Worm (Caenorhabditis elegans): ENCODE results near the gene gcy-33.

The gcy-33 gene

DNA sequence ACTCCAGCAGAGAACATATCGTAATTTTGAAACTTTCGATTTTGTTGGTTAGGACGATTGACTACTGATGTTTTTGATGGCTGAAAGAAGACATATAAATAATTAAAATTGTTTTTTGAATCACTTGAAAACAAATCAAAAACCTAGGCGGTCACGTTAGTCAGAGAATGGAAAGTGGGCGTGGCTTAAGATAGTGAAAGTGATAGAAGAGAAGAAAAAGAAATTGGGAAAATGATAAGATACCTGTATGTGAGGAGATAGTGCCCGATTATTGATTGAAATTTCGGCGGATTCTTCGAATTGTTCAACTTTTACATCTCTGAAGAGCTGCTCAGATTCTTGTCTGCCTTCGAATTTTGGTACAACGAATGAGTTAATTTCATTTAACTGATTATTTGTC is 10.1 kb upstream of the gcy-33 start:
- TF ChIP-seq ham-2 (GFP tag; optimal IDR thresholded peaks at IDR 0.05), result no peak
- TF ChIP-seq blmp-1 (tag; optimal IDR thresholded peaks at IDR 0.05), result peak; percentile 36
- TF ChIP-seq flh-1 (GFP tag; optimal IDR thresholded peaks at IDR 0.05), result no peak

DNA sequence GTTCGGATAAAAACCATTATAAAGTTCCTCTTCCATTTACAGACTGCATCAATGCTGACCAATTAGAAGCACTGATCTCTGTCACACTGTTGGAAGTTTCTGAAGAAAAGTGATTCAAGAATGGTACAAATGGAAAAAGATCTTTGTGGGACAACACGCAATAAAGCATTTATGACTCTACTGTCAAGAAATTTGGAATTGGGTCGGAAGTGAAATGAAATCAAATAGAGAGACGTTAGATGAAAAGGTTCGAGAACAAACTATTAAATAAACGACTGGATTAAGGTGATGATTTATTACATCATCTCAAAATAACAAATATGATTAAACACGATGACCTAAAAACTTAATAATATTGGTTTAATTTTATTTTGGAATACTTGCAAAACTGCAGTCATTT is 4.9 kb upstream of the gcy-33 start, which contains the start of gene F57F5.3:
Gene F57F5.3, minus strand, starts transcription at position 101 of the 400 bp plus-strand sequence.
- TF ChIP-seq lsy-2 (tag; optimal IDR thresholded peaks at IDR 0.05) (no peak), ztf-11 (tag; optimal IDR thresholded peaks at IDR 0.05) (no peak), drap-1 (GFP tag; optimal IDR thresholded peaks at IDR 0.05) (no peak), nhr-237 (tag; optimal IDR thresholded peaks at IDR 0.05) (no peak), blmp-1 (tag; optimal IDR thresholded peaks at IDR 0.05) (no peak), nhr-28 (tag; optimal IDR thresholded peaks at IDR 0.05) (no peak), elt-1 (tag; optimal IDR thresholded peaks at IDR 0.05; ENCODE audit: borderline replicate concordance, insufficient read depth) (no peak), sptf-1 (tag; optimal IDR thresholded peaks at IDR 0.05) (no peak), lin-32 (GFP tag; optimal IDR thresholded peaks at IDR 0.05) (no peak), flh-1 (GFP tag; optimal IDR thresholded peaks at IDR 0.05) (no peak)

DNA sequence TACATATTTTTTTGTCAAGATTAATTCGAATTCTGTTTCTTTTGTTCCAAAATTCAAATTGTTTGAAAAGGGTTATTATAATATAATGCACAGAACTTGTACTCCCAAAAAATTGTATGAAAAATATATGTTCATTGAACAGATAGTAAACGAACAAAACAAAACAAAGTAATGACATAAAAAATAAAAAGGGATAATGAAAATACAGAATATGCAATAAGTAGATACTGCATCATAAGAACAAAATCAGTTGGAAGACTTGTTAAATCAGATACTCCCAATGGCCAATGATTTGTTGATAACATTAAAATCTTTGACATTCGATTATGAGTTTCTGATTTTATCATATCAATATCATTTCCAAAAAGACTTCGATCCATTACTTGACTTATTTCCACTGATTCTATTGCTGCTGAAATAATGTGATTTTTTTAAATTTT is 2.9 kb upstream of the gcy-33 start:
- TF ChIP-seq lsy-2 (tag; optimal IDR thresholded peaks at IDR 0.05) (no peak), tbx-8 (GFP tag; optimal IDR thresholded peaks at IDR 0.05) (no peak), blmp-1 (tag; optimal IDR thresholded peaks at IDR 0.05) (no peak), flh-1 (GFP tag; optimal IDR thresholded peaks at IDR 0.05) (no peak), bed-3 (GFP tag; optimal IDR thresholded peaks at IDR 0.05) (no peak), unc-120 (tag; optimal IDR thresholded peaks at IDR 0.05; ENCODE audit: poor library complexity, severe bottlenecking) (no peak), ces-1 (GFP tag; optimal IDR thresholded peaks at IDR 0.05) (no peak), cnd-1 (tag; optimal IDR thresholded peaks at IDR 0.05) (no peak), ceh-83 (GFP tag; optimal IDR thresholded peaks at IDR 0.05) (no peak), hlh-1 (tag; optimal IDR thresholded peaks at IDR 0.05) (no peak), unc-39 (tag; optimal IDR thresholded peaks at IDR 0.05) (no peak), nhr-12 (tag; optimal IDR thresholded peaks at IDR 0.05) (no peak), mls-2 (tag; optimal IDR thresholded peaks at IDR 0.05) (no peak), zip-8 (tag; optimal IDR thresholded peaks at IDR 0.05) (no peak), M03D4.4 (tag; optimal IDR thresholded peaks at IDR 0.05) (no peak)

DNA sequence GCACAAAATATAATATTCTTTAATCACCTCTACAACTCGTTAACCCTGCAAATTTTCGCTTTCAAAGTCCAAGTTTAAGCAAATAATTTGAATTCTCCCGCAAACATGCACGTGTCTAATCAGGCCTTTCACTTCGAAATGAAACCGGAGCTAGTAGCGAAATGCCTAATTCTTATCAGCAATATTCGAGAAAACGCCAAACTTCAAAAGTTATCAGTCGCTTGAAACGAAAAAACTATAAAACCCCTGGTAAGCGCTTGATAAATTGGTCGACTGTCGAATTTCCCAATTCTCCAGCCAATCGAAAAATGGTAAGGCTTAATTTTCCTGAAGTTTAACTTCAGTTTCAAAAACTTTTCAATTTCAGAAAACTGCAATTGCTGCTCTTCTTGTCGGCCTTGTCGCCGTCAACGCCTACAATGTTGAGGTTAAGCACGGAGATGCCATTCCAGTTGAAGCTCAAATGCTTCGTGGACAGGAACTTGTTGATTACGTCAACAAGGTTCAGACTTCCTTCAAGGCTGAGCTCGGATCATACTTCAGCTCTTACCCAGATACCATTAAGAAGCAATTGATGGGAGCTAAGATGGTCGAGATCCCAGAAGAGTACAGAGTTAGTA is 1.4 kb upstream of the gcy-33 start, which contains the start of gene cpr-9:
Gene cpr-9, plus strand, starts transcription at position 188 of the 620 bp plus-strand sequence.
- no peak for TF ChIP-seq sem-2 (GFP tag; optimal IDR thresholded peaks at IDR 0.05)
- TF ChIP-seq ceh-39 (tag; optimal IDR thresholded peaks at IDR 0.05), result no peak
- TF ChIP-seq ztf-11 (tag; optimal IDR thresholded peaks at IDR 0.05), result no peak

DNA sequence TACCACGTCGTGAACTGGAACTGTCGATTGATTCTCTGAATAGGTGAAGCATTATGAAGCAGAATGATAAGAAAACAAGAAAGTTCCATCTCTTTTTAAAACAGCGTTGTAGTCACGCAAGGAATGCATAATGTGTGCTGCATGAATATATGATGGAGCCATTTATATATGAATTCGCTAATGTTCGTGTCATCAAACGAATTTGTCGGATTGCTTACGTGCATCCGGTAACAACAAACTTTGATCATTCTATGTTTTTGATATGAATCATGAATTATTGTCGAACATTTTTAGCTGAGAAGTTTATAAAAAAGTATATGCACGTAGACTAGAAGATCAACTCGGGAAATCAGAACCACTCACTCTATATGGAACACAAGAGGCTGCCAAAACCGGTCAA is 4.2 kb downstream of the gcy-33 start:
- TF ChIP-seq pha-4 (tag; optimal IDR thresholded peaks at IDR 0.05) (no peak), bed-3 (GFP tag; optimal IDR thresholded peaks at IDR 0.05) (no peak), tbx-8 (GFP tag; optimal IDR thresholded peaks at IDR 0.05) (no peak), ham-2 (GFP tag; optimal IDR thresholded peaks at IDR 0.05) (no peak), ceh-39 (tag; optimal IDR thresholded peaks at IDR 0.05) (no peak), snpc-4 (tag; optimal IDR thresholded peaks at IDR 0.05) (no peak)

DNA sequence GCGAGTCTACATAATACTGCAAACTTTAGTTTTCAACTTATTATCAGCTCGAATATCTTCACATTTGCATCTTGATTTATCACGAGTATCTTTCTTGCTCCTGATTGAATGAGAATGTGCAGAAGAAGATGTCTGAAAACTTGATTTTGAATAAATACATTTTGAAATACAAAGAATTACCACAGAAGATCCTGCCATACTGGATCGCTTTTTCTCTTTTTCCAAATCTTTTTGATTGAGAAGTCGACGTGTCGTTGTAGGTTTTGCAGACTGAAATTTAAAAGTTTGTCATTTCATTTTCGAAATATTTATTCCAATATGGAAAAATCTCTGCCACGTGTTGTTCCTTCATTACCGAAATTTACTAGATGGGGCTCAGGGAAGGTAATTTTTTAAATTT is 5.7 kb downstream of the gcy-33 start, which contains the start of gene C52E4.12:
Gene C52E4.12, plus strand, starts transcription at position 301 of the 400 bp plus-strand sequence.
- TF ChIP-seq blmp-1 (tag; optimal IDR thresholded peaks at IDR 0.05) (no peak), hlh-1 (tag; optimal IDR thresholded peaks at IDR 0.05) (no peak), drap-1 (GFP tag; optimal IDR thresholded peaks at IDR 0.05) (no peak), ceh-43 (GFP tag; optimal IDR thresholded peaks at IDR 0.05) (no peak), unc-120 (tag; optimal IDR thresholded peaks at IDR 0.05; ENCODE audit: poor library complexity, severe bottlenecking) (no peak), unc-39 (tag; optimal IDR thresholded peaks at IDR 0.05) (no peak), nhr-2 (tag; optimal IDR thresholded peaks at IDR 0.05) (no peak), nhr-28 (tag; optimal IDR thresholded peaks at IDR 0.05) (no peak), sptf-1 (tag; optimal IDR thresholded peaks at IDR 0.05) (no peak), elt-3 (tag; optimal IDR thresholded peaks at IDR 0.05) (no peak), sem-2 (GFP tag; optimal IDR thresholded peaks at IDR 0.05) (no peak), M03D4.4 (tag; optimal IDR thresholded peaks at IDR 0.05) (no peak), lsy-2 (tag; optimal IDR thresholded peaks at IDR 0.05) (no peak), cnd-1 (tag; optimal IDR thresholded peaks at IDR 0.05) (no peak), unc-62 (GFP tag; optimal IDR thresholded peaks at IDR 0.05) (no peak), ham-2 (GFP tag; optimal IDR thresholded peaks at IDR 0.05) (no peak), nhr-237 (tag; optimal IDR thresholded peaks at IDR 0.05) (no peak), mls-2 (tag; optimal IDR thresholded peaks at IDR 0.05) (no peak)

Data from whole organism, mixed stage, embryonic.